Worm (Caenorhabditis elegans) whole organism, early embryonic: ENCODE results near the gene fbxc-18.
"Not testable (repeated sequence)": the region's sequence is repeated elsewhere in the genome, so short reads cannot be mapped to it uniquely, and the experiment has no call there.

Experiments
- B0310.2 ChIP-seq: sonication (generic microtip); optimal IDR thresholded peaks from 2 replicates; lab custom pipeline; 2016; ENCODE audit warnings: mild to moderate bottlenecking, missing genetic modification characterization, missing compliant biosample characterization
- F13C5.2 ChIP-seq: sonication (generic microtip); optimal IDR thresholded peaks from 2 replicates; lab custom pipeline; 2017; ENCODE audit warnings: mild to moderate bottlenecking, missing genetic modification characterization, inconsistent platforms, missing compliant biosample characterization
- aly-1 ChIP-seq: sonication (generic microtip); optimal IDR thresholded peaks from 2 replicates; lab custom pipeline; 2016; ENCODE audit warnings: missing genetic modification characterization, missing compliant biosample characterization
- ama-1 ChIP-seq: fragments of 150-350 bp; optimal IDR thresholded peaks from 2 replicates; lab custom pipeline; 2014
- ceh-13 ChIP-seq: fragments of 200-800 bp; sonication (Bioruptor generic); optimal IDR thresholded peaks from 2 replicates; lab custom pipeline; 2018; ENCODE audit warnings: mild to moderate bottlenecking, missing genetic modification characterization, missing compliant biosample characterization
- ceh-36 ChIP-seq: sonication (generic microtip); optimal IDR thresholded peaks from 2 replicates; lab custom pipeline; 2016; ENCODE audit warnings: missing genetic modification characterization, inconsistent platforms, missing compliant biosample characterization
- ets-7 ChIP-seq: sonication (generic microtip); optimal IDR thresholded peaks from 2 replicates; lab custom pipeline; 2016; ENCODE audit warnings: missing genotype, missing genetic modification characterization, missing compliant biosample characterization
- flt-1 ChIP-seq: fragments of 200-800 bp; sonication (Bioruptor generic); IDR thresholded peaks from 2 replicates; pipeline ENCODE4 v1.3.6; 2022; ENCODE audit warnings: missing genetic modification characterization, missing compliant biosample characterization
- hmbx-1 ChIP-seq: sonication (generic microtip); optimal IDR thresholded peaks from 2 replicates; lab custom pipeline; 2016; ENCODE audit warnings: mild to moderate bottlenecking, missing genetic modification characterization, missing compliant biosample characterization
- hmg-4 ChIP-seq: fragments of 200-800 bp; sonication (Bioruptor generic); optimal IDR thresholded peaks from 2 replicates; lab custom pipeline; 2018; ENCODE audit warnings: mild to moderate bottlenecking, missing genetic modification characterization, missing compliant biosample characterization
- hnd-1 ChIP-seq: sonication (generic microtip); optimal IDR thresholded peaks from 2 replicates; lab custom pipeline; 2016; ENCODE audit warnings: missing genetic modification characterization, missing compliant biosample characterization
- pes-1 ChIP-seq: fragments of 200-800 bp; sonication (Bioruptor generic); IDR thresholded peaks from 2 replicates; pipeline ENCODE4 v1.3.6; 2022; ENCODE audit warnings: missing genetic modification reagents, missing genetic modification characterization, missing compliant biosample characterization
- scrt-1 ChIP-seq: fragments of 200-800 bp; sonication (Bioruptor generic); IDR thresholded peaks from 2 replicates; pipeline ENCODE4 v1.3.6; 2022; ENCODE audit warnings: missing genetic modification characterization, missing compliant biosample characterization
- sea-1 ChIP-seq: fragments of 200-800 bp; sonication (Bioruptor generic); conservative IDR thresholded peaks from 2 replicates; pipeline ENCODE4 v1.3.6; 2022; ENCODE audit warnings: missing genetic modification characterization, missing compliant biosample characterization
- tbx-11 ChIP-seq: fragments of 200-800 bp; sonication (Bioruptor generic); IDR thresholded peaks from 2 replicates; pipeline ENCODE4 v1.3.6; 2022; ENCODE audit warnings: missing genetic modification characterization, missing compliant biosample characterization
- tbx-37 ChIP-seq: fragments of 200-800 bp; sonication (Bioruptor generic); conservative IDR thresholded peaks from 2 replicates; pipeline ENCODE4 v1.3.6; 2022; ENCODE audit warnings: missing genetic modification reagents, missing genetic modification characterization, missing compliant biosample characterization
- tra-4 ChIP-seq: sonication (generic microtip); optimal IDR thresholded peaks from 2 replicates; lab custom pipeline; 2017; ENCODE audit warnings: missing genetic modification characterization, missing compliant biosample characterization

The fbxc-18 gene

DNA sequence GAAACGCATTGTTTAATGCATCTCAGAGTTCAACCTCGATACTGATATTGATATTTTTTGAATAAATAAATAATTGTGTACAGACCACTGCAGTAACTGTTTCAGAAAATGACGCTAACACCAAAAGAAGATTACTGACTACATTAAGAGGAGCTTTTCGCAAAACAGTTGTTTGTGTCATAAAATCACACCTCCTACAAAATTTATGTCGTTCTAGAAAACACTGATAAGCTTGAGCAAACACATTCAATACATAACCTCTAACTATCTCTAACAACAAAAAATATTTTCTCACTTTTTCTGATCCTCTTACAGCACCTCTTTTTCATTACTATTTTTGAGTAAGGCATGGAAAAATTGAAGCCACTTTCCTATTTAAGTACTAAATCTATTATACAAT lies 12.2 kb downstream of the fbxc-18 start, which contains the start of gene fbxc-7:
fbxc-7 (plus strand) TSS at position 301 of the 400 bp plus-strand sequence.
- TF ChIP-seq flt-1; aly-1 (tag; lab: Kevin White, UChicago); hmg-4 (GFP tag; lab: Kevin White, UChicago): not testable (repeated sequence)

DNA sequence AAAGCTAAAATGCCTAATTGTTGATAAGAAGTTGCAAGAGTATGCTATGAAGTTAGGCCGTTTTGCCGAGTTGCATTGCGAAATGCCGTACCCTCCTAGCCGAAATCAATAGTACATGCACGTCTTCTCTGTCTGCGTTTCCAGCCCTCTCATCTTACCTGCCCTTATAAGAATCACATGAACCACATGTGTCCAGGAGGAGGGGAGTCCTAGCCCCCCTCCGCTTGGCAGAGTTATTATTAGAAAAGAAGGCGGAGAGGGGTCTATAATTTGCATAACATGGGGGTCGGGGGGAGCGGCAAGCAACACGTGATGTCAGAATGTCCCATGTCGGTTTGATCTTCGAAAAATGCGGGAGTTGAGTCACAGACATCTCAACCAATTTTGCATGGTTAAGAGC lies 13.8 kb downstream of the fbxc-18 start:
- no peak for TF ChIP-seq ceh-13 (GFP tag; lab: Kevin White, UChicago)
- TF ChIP-seq hmbx-1: no peak
- TF ChIP-seq tbx-37: no peak
- TF ChIP-seq hmg-4 (GFP tag; lab: Kevin White, UChicago): no peak
- TF ChIP-seq flt-1: no peak
- TF ChIP-seq F13C5.2: no peak
- TF ChIP-seq pes-1 (GFP tag; lab: Robert Waterston, UW): no peak

DNA sequence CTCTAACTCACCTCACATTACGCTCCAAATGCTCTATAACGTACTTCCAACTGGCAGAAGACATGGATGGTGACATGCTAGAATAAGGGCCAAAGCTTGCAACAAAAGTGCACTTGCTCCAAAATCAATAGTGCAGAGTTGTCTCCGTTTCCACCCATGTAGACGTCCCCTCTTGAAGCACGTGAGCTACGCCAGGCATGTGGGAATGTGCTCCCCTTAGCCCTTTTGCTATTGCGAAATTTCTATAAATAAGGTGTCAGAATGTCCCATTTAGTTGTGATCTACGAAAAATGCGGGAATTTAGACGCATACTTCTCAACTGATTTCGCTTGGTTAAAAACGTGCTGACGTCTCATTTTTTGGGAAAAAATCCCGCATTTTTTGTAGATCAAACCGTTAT lies 16.5 kb downstream of the fbxc-18 start:
- TF ChIP-seq tbx-11: no peak
- no peak for TF ChIP-seq ets-7 (tag; lab: Kevin White, UChicago)
- TF ChIP-seq hmg-4 (GFP tag; lab: Kevin White, UChicago): no peak
- no peak for TF ChIP-seq sea-1 (GFP tag; lab: Robert Waterston, UW)
- TF ChIP-seq scrt-1 (GFP tag; lab: Robert Waterston, UW): no peak
- no peak for TF ChIP-seq hnd-1
- no peak for TF ChIP-seq tra-4

DNA sequence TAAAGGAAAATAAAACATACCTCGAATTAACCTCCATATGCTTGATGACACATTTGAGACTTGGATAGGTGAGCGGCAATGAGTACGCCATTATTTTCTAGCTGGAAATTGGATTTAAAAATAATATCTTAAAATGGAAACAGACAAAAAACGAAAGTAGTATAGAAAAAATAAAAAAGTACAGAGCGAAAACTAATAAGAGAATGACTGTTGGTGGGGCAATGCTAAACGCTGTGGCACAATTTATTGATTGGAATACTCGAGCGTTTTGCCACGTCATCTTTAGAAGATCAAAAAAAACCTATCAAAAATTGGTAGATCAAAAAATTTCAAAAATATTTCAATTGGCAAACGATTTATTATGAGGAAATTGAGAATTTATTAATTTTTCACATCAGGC lies 18.8 kb downstream of the fbxc-18 start, which contains the start of gene fbxc-32:
fbxc-32 (minus strand) TSS at position 101 of the 400 bp plus-strand sequence.
- TF ChIP-seq aly-1 (tag; lab: Kevin White, UChicago) (no peak), hmbx-1 (no peak), hnd-1 (no peak), hmg-4 (GFP tag; lab: Kevin White, UChicago) (no peak), scrt-1 (GFP tag; lab: Robert Waterston, UW) (no peak), tra-4 (no peak), B0310.2 (no peak), ets-7 (tag; lab: Kevin White, UChicago) (no peak), flt-1 (no peak), sea-1 (GFP tag; lab: Robert Waterston, UW) (no peak), ceh-13 (GFP tag; lab: Kevin White, UChicago) (no peak), tbx-37 (no peak), F13C5.2 (no peak), tbx-11 (no peak), pes-1 (GFP tag; lab: Robert Waterston, UW) (no peak), ceh-36 (no peak), ama-1 (lab: Kevin White, UChicago) (no peak)

DNA sequence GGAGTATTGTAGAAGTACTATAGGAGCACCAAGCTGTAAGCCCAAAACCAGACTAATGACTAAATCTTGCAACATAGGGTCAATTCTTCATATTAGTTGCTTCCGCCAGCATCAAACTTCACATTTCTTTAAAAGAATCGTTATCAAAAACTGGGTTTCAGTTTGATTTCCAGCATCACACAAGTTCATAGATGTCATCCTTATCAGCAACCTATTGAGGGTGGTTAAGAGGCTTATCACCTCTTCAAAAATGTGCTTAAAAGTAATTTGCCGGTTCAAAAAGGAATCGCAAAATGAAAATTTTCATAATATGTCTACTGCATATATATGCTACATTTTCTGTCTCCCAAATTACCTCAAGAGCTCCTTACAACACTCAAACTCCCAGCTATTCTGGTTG lies 23.1 kb downstream of the fbxc-18 start, which contains the start of gene clec-43:
clec-43 (plus strand) TSS at position 294 of the 400 bp plus-strand sequence.
- no peak for TF ChIP-seq ceh-36
- no peak for TF ChIP-seq pes-1 (GFP tag; lab: Robert Waterston, UW)
- TF ChIP-seq scrt-1 (GFP tag; lab: Robert Waterston, UW): no peak
- TF ChIP-seq hnd-1: no peak
- no peak for TF ChIP-seq ama-1 (lab: Kevin White, UChicago)
- no peak for TF ChIP-seq flt-1
- no peak for TF ChIP-seq tra-4
- no peak for TF ChIP-seq sea-1 (GFP tag; lab: Robert Waterston, UW)
- TF ChIP-seq B0310.2: no peak
- TF ChIP-seq aly-1 (tag; lab: Kevin White, UChicago): no peak
- no peak for TF ChIP-seq tbx-37
- TF ChIP-seq tbx-11: no peak

DNA sequence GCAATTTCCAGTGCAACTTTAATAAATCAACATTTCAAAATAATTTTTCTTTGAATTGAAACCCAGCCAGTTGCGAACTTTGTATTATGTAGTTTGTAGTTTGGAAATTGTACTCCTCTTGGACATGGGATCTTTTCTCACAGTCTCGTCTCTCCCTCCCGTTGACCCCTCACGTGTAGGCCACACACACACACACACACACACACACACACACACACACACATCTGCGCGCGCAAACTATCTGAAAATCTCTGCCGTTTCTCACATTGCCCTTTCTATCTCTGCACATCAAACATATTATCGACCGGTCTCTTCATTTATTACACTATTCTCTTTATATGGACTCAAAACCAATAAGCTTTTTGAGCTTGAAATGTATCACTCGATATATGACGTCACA lies 26.1 kb downstream of the fbxc-18 start, which contains the start of gene fbxc-36:
fbxc-36 (plus strand) TSS at position 205 of the 400 bp plus-strand sequence.
- TF ChIP-seq aly-1 (tag; lab: Kevin White, UChicago) (no peak), ceh-13 (GFP tag; lab: Kevin White, UChicago) (no peak), F13C5.2 (no peak), sea-1 (GFP tag; lab: Robert Waterston, UW) (no peak), flt-1 (no peak), ceh-36 (no peak), tra-4 (no peak), pes-1 (GFP tag; lab: Robert Waterston, UW) (no peak), hnd-1 (no peak), ama-1 (lab: Kevin White, UChicago) (no peak), tbx-11 (no peak), tbx-37 (no peak), hmbx-1 (no peak), scrt-1 (GFP tag; lab: Robert Waterston, UW) (no peak), B0310.2 (no peak)

DNA sequence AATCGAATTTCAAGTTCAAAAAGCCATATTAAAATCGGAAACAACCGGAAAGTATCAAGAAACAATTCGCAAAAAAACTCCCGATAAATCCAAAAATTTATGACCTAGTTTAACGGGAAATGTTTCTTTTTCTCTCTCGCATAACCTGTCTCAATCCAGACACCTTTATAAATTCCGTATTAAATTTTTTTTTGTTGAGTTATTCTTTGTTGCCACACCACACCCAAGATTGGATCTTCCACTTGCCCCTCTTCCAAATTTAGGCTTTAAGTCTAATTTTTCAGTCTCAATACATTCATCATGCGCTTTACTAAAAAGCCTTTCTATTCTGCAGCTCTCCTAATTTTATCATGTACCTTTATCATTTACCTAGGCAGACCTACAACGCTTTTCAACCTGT lies 28.3 kb downstream of the fbxc-18 start, which contains the start of gene R07C3.3:
R07C3.3 (plus strand) TSS at position 301 of the 400 bp plus-strand sequence.
- TF ChIP-seq tra-4 (no peak), B0310.2 (no peak), scrt-1 (GFP tag; lab: Robert Waterston, UW) (no peak), ets-7 (tag; lab: Kevin White, UChicago) (no peak), pes-1 (GFP tag; lab: Robert Waterston, UW) (no peak), tbx-37 (no peak), F13C5.2 (no peak), hmbx-1 (no peak), hnd-1 (no peak), ama-1 (lab: Kevin White, UChicago) (no peak), ceh-13 (GFP tag; lab: Kevin White, UChicago) (no peak), hmg-4 (GFP tag; lab: Kevin White, UChicago) (no peak), flt-1 (no peak), ceh-36 (no peak), tbx-11 (no peak), aly-1 (tag; lab: Kevin White, UChicago) (no peak), sea-1 (GFP tag; lab: Robert Waterston, UW) (no peak)

DNA sequence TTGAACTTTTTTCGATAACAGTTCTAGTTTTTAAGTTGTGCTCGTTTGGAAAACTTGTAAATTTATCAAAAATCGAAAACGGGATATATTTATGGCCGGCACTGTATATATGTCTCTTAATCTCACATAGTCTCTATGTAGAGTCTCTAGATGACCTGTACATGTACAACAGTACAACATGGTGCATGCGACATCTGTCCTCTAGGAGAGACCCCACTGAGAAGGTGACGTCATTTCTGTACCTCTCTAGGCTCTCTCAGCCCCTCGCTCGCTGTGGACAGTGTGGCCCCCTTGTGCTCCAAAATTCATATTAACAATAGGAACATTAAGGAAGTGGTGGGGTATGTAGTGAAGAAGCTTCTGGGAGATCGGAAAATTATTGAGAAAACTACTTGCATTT lies 29.6 kb downstream of the fbxc-18 start:
- TF ChIP-seq sea-1 (GFP tag; lab: Robert Waterston, UW) (0 out of 2 replicates have a peak, but pooled peaks have one; percentile 22), scrt-1 (GFP tag; lab: Robert Waterston, UW) (no peak)
